Worm (Caenorhabditis elegans) whole organism, L1 larva: Measurements from ENCODE around the gene prmn-1.

Source experiments
- blmp-1 ChIP-seq: fragments of 150-350 bp; optimal IDR thresholded peaks from 2 replicates; lab custom pipeline; 2014; ENCODE audit warnings: missing biosample characterization, missing genetic modification characterization
- elt-3 ChIP-seq, 6 experiments: fragments of 150-350 bp in 1 of 6; sonication (generic microtip); optimal IDR thresholded peaks; 2 replicates each; lab custom pipeline; 2017 to 2018; ENCODE audit warnings: missing biosample characterization in 6 of 6, missing genetic modification characterization in 6 of 6, inconsistent platforms in 1 of 6
- fkh-10 ChIP-seq: sonication (generic microtip); optimal IDR thresholded peaks from 2 replicates; lab custom pipeline; 2017; ENCODE audit warnings: missing biosample characterization, missing genetic modification reagents, missing genetic modification characterization
- fkh-4 ChIP-seq: sonication (generic microtip); optimal IDR thresholded peaks from 2 replicates; lab custom pipeline; 2016; ENCODE audit warnings: missing compliant biosample characterization, missing genetic modification characterization, borderline replicate concordance
- nhr-12 ChIP-seq: sonication (generic microtip); optimal IDR thresholded peaks from 2 replicates; lab custom pipeline; 2017; ENCODE audit warnings: missing biosample characterization, missing genetic modification characterization
- nhr-237 ChIP-seq: fragments of 150-350 bp; optimal IDR thresholded peaks from 2 replicates; lab custom pipeline; 2014; ENCODE audit warnings: missing biosample characterization, missing genetic modification characterization
- nhr-47 ChIP-seq: sonication (generic microtip); optimal IDR thresholded peaks from 2 replicates; lab custom pipeline; 2016; ENCODE audit warnings: mild to moderate bottlenecking, missing genetic modification characterization, moderate library complexity, missing compliant biosample characterization
- pqm-1 ChIP-seq: sonication (generic microtip); optimal IDR thresholded peaks from 3 replicates; lab custom pipeline; 2017; ENCODE audit warnings: missing biosample characterization, missing genetic modification characterization
- snpc-4 ChIP-seq: fragments of 150-350 bp; optimal IDR thresholded peaks from 2 replicates; lab custom pipeline; 2014; ENCODE audit warnings: missing biosample characterization, missing genetic modification characterization
- unc-86 ChIP-seq: sonication (generic microtip); optimal IDR thresholded peaks from 2 replicates; lab custom pipeline; 2016; ENCODE audit warnings: missing genetic modification characterization, missing compliant biosample characterization

ce11 chrX:11435488-11435887 lies 50.6 kb downstream of the prmn-1 start:
- no peak for TF ChIP-seq unc-86
- TF ChIP-seq snpc-4 (tag; lab: Kevin White, UChicago) = no peak
- TF ChIP-seq nhr-12 = no peak
- no peak for TF ChIP-seq nhr-47 (tag; lab: Kevin White, UChicago)
- TF ChIP-seq elt-3 (tag; optimal IDR thresholded peaks at IDR 0.05; lab: Kevin White, UChicago) = no peak
- no peak for TF ChIP-seq fkh-10 (GFP tag; lab: Kevin White, UChicago)
- no peak for TF ChIP-seq blmp-1
- TF ChIP-seq fkh-4 (tag; lab: Kevin White, UChicago) = no peak
- no peak for TF ChIP-seq pqm-1 (tag; lab: Kevin White, UChicago)
- no peak for TF ChIP-seq nhr-237 (tag; lab: Kevin White, UChicago)
